Worm (Caenorhabditis elegans) whole organism, L3 larva: ENCODE results near the gene ZC262.4.

ENCODE experiments used
- lin-39 ChIP-seq: fragments of 150-350 bp; optimal IDR thresholded peaks from 2 replicates; lab custom pipeline; 2018; ENCODE audit warnings: missing biosample characterization, missing genetic modification reagents, missing genetic modification characterization
- nhr-77 ChIP-seq: fragments of 150-350 bp; optimal IDR thresholded peaks from 2 replicates; lab custom pipeline; 2014; ENCODE audit warnings: missing biosample characterization, missing genetic modification characterization

DNA sequence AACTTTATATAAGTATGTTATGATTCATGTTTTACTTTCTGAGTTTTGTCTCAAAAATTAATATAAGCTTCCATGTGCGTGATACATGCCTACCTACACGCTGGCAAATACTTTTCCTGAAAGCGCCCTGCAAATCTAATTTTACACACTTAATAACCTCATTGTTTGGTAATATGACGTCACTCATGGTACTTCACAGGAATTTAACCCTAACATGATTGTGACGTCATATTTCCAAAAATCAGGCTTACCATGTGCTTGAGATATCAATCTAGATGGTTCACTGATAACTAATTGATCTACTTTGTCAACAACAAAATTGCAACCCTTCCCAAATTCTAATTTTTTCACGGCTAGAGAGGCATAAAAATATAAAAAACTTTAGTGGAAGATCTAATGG lies 30.9 kb downstream of the ZC262.4 start:
- TF ChIP-seq nhr-77 (tag; lab: Kevin White, UChicago), result no peak
- TF ChIP-seq lin-39, result no peak
